Fruit fly (Drosophila melanogaster) whole organism, embryonic: Measurements from ENCODE around the gene CG13482.

Source experiments
- Ada2b ChIP-seq: fragments of 200-800 bp; sonication (Bioruptor generic); IDR thresholded peaks from 2 replicates; pipeline ENCODE4 v1.3.6; 2022; ENCODE audit warnings: missing biosample characterization, missing genetic modification characterization
- Atf6 ChIP-seq: fragments of 200-800 bp; sonication (Bioruptor generic); IDR thresholded peaks from 2 replicates; pipeline ENCODE4 v1.3.6; 2022; ENCODE audit warnings: missing biosample characterization, missing genetic modification characterization
- Bgb ChIP-seq: fragments of 200-800 bp; sonication (Bioruptor generic); IDR thresholded peaks from 2 replicates; pipeline ENCODE4 v1.3.6; 2022; ENCODE audit warnings: missing biosample characterization, missing genetic modification characterization; ENCODE audit not compliant: partially characterized antibody
- C15 ChIP-seq: fragments of 200-800 bp; sonication (Bioruptor generic); IDR thresholded peaks from 3 replicates; pipeline ENCODE4 v1.3.6; 2022; ENCODE audit warnings: missing biosample characterization, missing genetic modification characterization
- CG10979 ChIP-seq: fragments of 200-800 bp; sonication (Bioruptor generic); optimal IDR thresholded peaks from 2 replicates; lab custom pipeline; 2018; ENCODE audit warnings: missing biosample characterization, mild to moderate bottlenecking, missing genetic modification characterization, moderate library complexity
- CG13775 ChIP-seq: fragments of 200-800 bp; sonication (Bioruptor generic); optimal IDR thresholded peaks from 3 replicates; lab custom pipeline; 2017; ENCODE audit warnings: missing biosample characterization, mild to moderate bottlenecking, missing genetic modification characterization
- CG13894 ChIP-seq: fragments of 200-800 bp; sonication (Bioruptor generic); optimal IDR thresholded peaks from 3 replicates; lab custom pipeline; 2018; ENCODE audit warnings: missing biosample characterization, mild to moderate bottlenecking, missing genetic modification characterization, moderate library complexity
- CG16815 ChIP-seq: fragments of 200-800 bp; sonication (Bioruptor generic); optimal IDR thresholded peaks from 3 replicates; lab custom pipeline; 2017; ENCODE audit warnings: missing biosample characterization, mild to moderate bottlenecking, missing genetic modification characterization
- CG17568 ChIP-seq: fragments of 200-800 bp; sonication (Bioruptor generic); optimal IDR thresholded peaks from 2 replicates; lab custom pipeline; 2018; ENCODE audit warnings: missing biosample characterization, mild to moderate bottlenecking, missing genetic modification characterization, moderate library complexity
- CG18764 ChIP-seq: fragments of 200-800 bp; sonication (Bioruptor generic); optimal IDR thresholded peaks from 3 replicates; lab custom pipeline; 2016; ENCODE audit warnings: missing biosample characterization, missing genetic modification characterization
- CG2678 ChIP-seq: fragments of 200-800 bp; sonication (Bioruptor generic); optimal IDR thresholded peaks from 3 replicates; lab custom pipeline; 2019; ENCODE audit warnings: missing biosample characterization, mild to moderate bottlenecking, missing genetic modification characterization, moderate library complexity
- CG3163 ChIP-seq: fragments of 200-800 bp; sonication (Bioruptor generic); optimal IDR thresholded peaks from 3 replicates; lab custom pipeline; 2016; ENCODE audit warnings: missing biosample characterization, missing genetic modification characterization
- CG6272 ChIP-seq: fragments of 200-800 bp; sonication (Bioruptor generic); IDR thresholded peaks from 2 replicates; pipeline ENCODE4 v1.3.6; 2022; ENCODE audit warnings: missing biosample characterization, missing genetic modification characterization
- CG8281 ChIP-seq: fragments of 200-800 bp; sonication (Bioruptor generic); optimal IDR thresholded peaks from 2 replicates; lab custom pipeline; 2018; ENCODE audit warnings: missing biosample characterization, mild to moderate bottlenecking, missing genetic modification characterization, moderate library complexity
- CG8924 ChIP-seq: fragments of 200-800 bp; optimal IDR thresholded peaks from 3 replicates; lab custom pipeline; 2019; ENCODE audit warnings: missing biosample characterization, mild to moderate bottlenecking, missing genetic modification characterization, moderate library complexity
- CkIIα-i1 ChIP-seq: fragments of 200-800 bp; sonication (Bioruptor generic); IDR thresholded peaks from 2 replicates; pipeline ENCODE4 v1.3.6; 2022; ENCODE audit warnings: missing biosample characterization, missing genetic modification characterization
- D19A ChIP-seq: fragments of 200-800 bp; optimal IDR thresholded peaks from 3 replicates; lab custom pipeline; 2019; ENCODE audit warnings: missing biosample characterization, mild to moderate bottlenecking, missing genetic modification characterization, moderate library complexity
- Dbx ChIP-seq: fragments of 200-800 bp; sonication (Bioruptor generic); IDR thresholded peaks from 3 replicates; pipeline ENCODE4 v1.3.6; 2022; ENCODE audit warnings: missing biosample characterization, missing genetic modification characterization
- Dll ChIP-seq: fragments of 200-800 bp; sonication (Bioruptor generic); IDR thresholded peaks from 4 replicates; pipeline ENCODE4 v1.3.6; 2022; ENCODE audit warnings: missing biosample characterization, missing genetic modification characterization; ENCODE audit not compliant: partially characterized antibody
- Doc3 ChIP-seq: fragments of 200-800 bp; sonication (Bioruptor generic); IDR thresholded peaks from 3 replicates; pipeline ENCODE4 v1.3.6; 2022; ENCODE audit warnings: missing biosample characterization, missing genetic modification characterization; ENCODE audit not compliant: partially characterized antibody
- ERR ChIP-seq: fragments of 200-800 bp; sonication (Bioruptor generic); optimal IDR thresholded peaks from 2 replicates; lab custom pipeline; 2016; ENCODE audit warnings: missing biosample characterization, missing genetic modification characterization
- GATAe ChIP-seq: fragments of 200-800 bp; sonication (Bioruptor generic); conservative IDR thresholded peaks from 2 replicates; pipeline ENCODE4 v1.3.6; 2022; ENCODE audit warnings: missing biosample characterization, missing genetic modification characterization
- Gug ChIP-seq: fragments of 200-800 bp; sonication (Bioruptor generic); IDR thresholded peaks from 4 replicates; pipeline ENCODE4 v1.3.6; 2022; ENCODE audit warnings: missing biosample characterization, missing genetic modification characterization
- Hand ChIP-seq: fragments of 200-800 bp; sonication (Bioruptor generic); optimal IDR thresholded peaks from 2 replicates; lab custom pipeline; 2017; ENCODE audit warnings: mild to moderate bottlenecking, missing biosample characterization, missing genetic modification reagents, missing genetic modification characterization
- MESR4 ChIP-seq: fragments of 200-800 bp; sonication (Bioruptor generic); optimal IDR thresholded peaks from 2 replicates; lab custom pipeline; 2018; ENCODE audit warnings: missing biosample characterization, mild to moderate bottlenecking, missing genetic modification characterization, moderate library complexity
- Oaz ChIP-seq: fragments of 200-800 bp; sonication (Bioruptor generic); IDR thresholded peaks from 2 replicates; pipeline ENCODE4 v1.3.6; 2022; ENCODE audit warnings: missing biosample characterization, missing genetic modification characterization
- Opbp ChIP-seq: fragments of 200-800 bp; sonication (Bioruptor generic); IDR thresholded peaks from 3 replicates; pipeline ENCODE4 v1.3.6; 2022; ENCODE audit warnings: missing biosample characterization, missing genetic modification characterization; ENCODE audit not compliant: partially characterized antibody
- Spps ChIP-seq: fragments of 200-800 bp; sonication (Bioruptor generic); optimal IDR thresholded peaks from 2 replicates; lab custom pipeline; 2018; ENCODE audit warnings: missing biosample characterization, mild to moderate bottlenecking, missing genetic modification characterization
- Usf ChIP-seq: fragments of 200-800 bp; sonication (Bioruptor generic); optimal IDR thresholded peaks from 2 replicates; lab custom pipeline; 2017; ENCODE audit warnings: missing genotype, missing biosample characterization, missing genetic modification characterization
- Xrp1 ChIP-seq: fragments of 200-800 bp; sonication (Bioruptor generic); IDR thresholded peaks from 2 replicates; pipeline ENCODE4 v1.3.6; 2022; ENCODE audit warnings: missing biosample characterization, missing genetic modification characterization
- bowl ChIP-seq: fragments of 200-800 bp; sonication (Bioruptor generic); IDR thresholded peaks from 2 replicates; pipeline ENCODE4 v1.3.6; 2022; ENCODE audit warnings: missing biosample characterization, missing genetic modification characterization
- btn ChIP-seq: fragments of 200-800 bp; sonication (Bioruptor generic); optimal IDR thresholded peaks from 2 replicates; lab custom pipeline; 2016; ENCODE audit warnings: missing biosample characterization, missing genetic modification characterization
- chn ChIP-seq: fragments of 200-800 bp; sonication (Bioruptor generic); optimal IDR thresholded peaks from 2 replicates; lab custom pipeline; 2016; ENCODE audit warnings: missing biosample characterization, missing genetic modification characterization
- da ChIP-seq: fragments of 200-800 bp; sonication (Bioruptor generic); optimal IDR thresholded peaks from 2 replicates; lab custom pipeline; 2016; ENCODE audit warnings: missing biosample characterization, missing genetic modification characterization
- dimm ChIP-seq: fragments of 200-800 bp; sonication (Bioruptor generic); IDR thresholded peaks from 2 replicates; pipeline ENCODE4 v1.3.6; 2022; ENCODE audit warnings: missing biosample characterization, missing genetic modification characterization
- dysf ChIP-seq: fragments of 200-800 bp; sonication (Bioruptor generic); IDR thresholded peaks from 3 replicates; pipeline ENCODE4 v1.3.6; 2022; ENCODE audit warnings: missing biosample characterization, missing genetic modification characterization
- gro ChIP-seq: fragments of 200-800 bp; sonication (Bioruptor generic); optimal IDR thresholded peaks from 2 replicates; lab custom pipeline; 2016; ENCODE audit warnings: missing biosample characterization, missing genetic modification characterization
- gt ChIP-seq: fragments of 200-800 bp; sonication (Bioruptor generic); IDR thresholded peaks from 2 replicates; pipeline ENCODE4 v1.3.6; 2022; ENCODE audit warnings: missing biosample characterization, missing genetic modification characterization
- hb ChIP-seq: fragments of 200-800 bp; sonication (Bioruptor generic); IDR thresholded peaks from 3 replicates; pipeline ENCODE4 v1.3.6; 2022; ENCODE audit warnings: missing biosample characterization, missing genetic modification characterization; ENCODE audit not compliant: partially characterized antibody
- hkb ChIP-seq, 2 experiments: fragments of 200-800 bp in 1 of 2; fragments of >200 bp in 1 of 2; sonication (Bioruptor generic) in 1 of 2; IDR thresholded peaks in 1 of 2; optimal IDR thresholded peaks in 1 of 2; 2 replicates each; pipeline versions ENCODE4 v1.3.6 to Lab custom; 2017 to 2022; ENCODE audit warnings: missing biosample characterization in 1 of 2, missing genetic modification characterization in 1 of 2
- inv ChIP-seq: fragments of 200-800 bp; sonication (Bioruptor generic); IDR thresholded peaks from 2 replicates; pipeline ENCODE4 v1.3.6; 2022; ENCODE audit warnings: missing biosample characterization, missing genetic modification characterization; ENCODE audit not compliant: partially characterized antibody
- mam ChIP-seq: fragments of 200-800 bp; sonication (Bioruptor generic); optimal IDR thresholded peaks from 3 replicates; lab custom pipeline; 2016; ENCODE audit warnings: missing biosample characterization, missing genetic modification characterization
- nom ChIP-seq: fragments of 200-800 bp; sonication (Bioruptor generic); optimal IDR thresholded peaks from 2 replicates; lab custom pipeline; 2017; ENCODE audit warnings: missing biosample characterization, missing genetic modification characterization, mild to moderate bottlenecking, moderate library complexity, missing genetic modification reagents
- otp ChIP-seq: fragments of 200-800 bp; sonication (Bioruptor generic); IDR thresholded peaks from 3 replicates; pipeline ENCODE4, ENCODE4 v1.3.6; 2022; ENCODE audit warnings: missing biosample characterization, missing genetic modification characterization
- sens-2 ChIP-seq: fragments of 200-800 bp; sonication (Bioruptor generic); IDR thresholded peaks from 2 replicates; pipeline ENCODE4 v1.3.6; 2022; ENCODE audit warnings: missing biosample characterization, missing genetic modification characterization
- ssp ChIP-seq: fragments of 200-800 bp; sonication (Bioruptor generic); IDR thresholded peaks from 2 replicates; pipeline ENCODE4 v1.3.6; 2022; ENCODE audit warnings: missing biosample characterization, missing genetic modification characterization
- stwl ChIP-seq: fragments of 200-800 bp; sonication (Bioruptor generic); optimal IDR thresholded peaks from 3 replicates; lab custom pipeline; 2018; ENCODE audit warnings: missing biosample characterization, mild to moderate bottlenecking, missing genetic modification characterization, moderate library complexity
- sug ChIP-seq: fragments of 200-800 bp; optimal IDR thresholded peaks from 2 replicates; lab custom pipeline; 2019; ENCODE audit warnings: missing biosample characterization, mild to moderate bottlenecking, missing genetic modification characterization, moderate library complexity
- tio ChIP-seq: fragments of 200-800 bp; sonication (Bioruptor generic); optimal IDR thresholded peaks from 2 replicates; lab custom pipeline; 2017; ENCODE audit warnings: missing biosample characterization, missing genetic modification characterization, inconsistent platforms
- ttk ChIP-seq: fragments of 200-800 bp; sonication (Bioruptor generic); IDR thresholded peaks from 2 replicates; pipeline ENCODE4 v2.1.2; 2022; ENCODE audit warnings: missing biosample characterization, missing genetic modification characterization

The CG13482 gene

DNA sequence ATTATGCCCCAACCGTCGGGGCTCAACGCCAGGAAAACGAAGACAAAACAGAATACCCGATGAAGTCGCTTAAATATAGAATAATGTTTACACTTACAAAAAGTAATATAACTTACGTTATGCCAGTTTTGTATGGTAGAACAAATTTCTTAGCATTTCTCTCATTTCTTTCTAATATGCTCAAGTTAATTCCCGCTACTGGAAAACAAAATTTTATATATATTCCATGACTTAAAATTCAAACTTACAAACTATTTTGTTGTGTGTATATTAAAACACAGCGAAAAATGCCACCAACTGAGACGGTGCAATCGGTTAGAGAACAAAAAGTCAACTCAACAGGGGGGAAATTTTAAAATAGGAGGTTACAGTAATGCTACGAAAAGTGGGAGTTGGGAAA lies 31.7 kb upstream of the CG13482 start (continued):
- TF ChIP-seq dysf (GFP tag; lab: Robert Waterston, UW) (peak; percentile 70), sug (tag; lab: Kevin White, UChicago) (peak; percentile 11), GATAe (GFP tag; lab: Robert Waterston, UW) (no peak), Dbx (GFP tag; lab: Robert Waterston, UW) (peak; percentile 49; the same call in 1 of the 3 replicates), gt (no peak), CG8924 (tag; lab: Kevin White, UChicago) (peak; percentile 76), inv (GFP tag; lab: Robert Waterston, UW) (no peak), Gug (0 out of 4 replicates have a peak, but pooled peaks have one; percentile 9), CkIIα-i1 (no peak), ttk (peak; percentile 61; the same call in 1 of the 2 replicates), stwl (tag; lab: Kevin White, UChicago) (peak; percentile 13), CG3163 (GFP tag; lab: Kevin White, UChicago) (no peak), hkb (optimal IDR thresholded peaks at IDR 0.05; lab: Kevin White, UChicago) (no peak), hkb (GFP tag; IDR thresholded peaks at IDR 0.05; lab: Robert Waterston, UW) (peak; percentile 76), CG6272 (GFP tag; lab: Robert Waterston, UW) (peak; percentile 22; the same call in 1 of the 2 replicates), Oaz (GFP tag; lab: Robert Waterston, UW) (0 out of 2 replicates have a peak, but pooled peaks have one; percentile 19), CG10979 (tag; lab: Kevin White, UChicago) (peak; percentile 91), D19A (tag; lab: Kevin White, UChicago) (peak; percentile 83), Hand (GFP tag; lab: Kevin White, UChicago) (no peak), btn (GFP tag; lab: Kevin White, UChicago) (no peak), CG17568 (peak; percentile 41), Spps (tag; lab: Kevin White, UChicago) (peak; percentile 75), ERR (GFP tag; lab: Kevin White, UChicago) (no peak), bowl (no peak), gro (no peak), MESR4 (GFP tag; lab: Kevin White, UChicago) (no peak), CG18764 (GFP tag; lab: Kevin White, UChicago) (peak; percentile 29), nom (GFP tag; lab: Kevin White, UChicago) (peak; percentile 37), da (GFP tag; lab: Kevin White, UChicago) (no peak), Dll (GFP tag; lab: Robert Waterston, UW) (no peak), sens-2 (GFP tag; lab: Robert Waterston, UW) (0 out of 2 replicates have a peak, but pooled peaks have one; percentile 21), Xrp1 (peak; percentile 90), CG2678 (tag; lab: Kevin White, UChicago) (peak; percentile 84), chn (GFP tag; lab: Kevin White, UChicago) (peak; percentile 27), CG13775 (GFP tag; lab: Kevin White, UChicago) (peak; percentile 42), Usf (GFP tag; lab: Kevin White, UChicago) (no peak), CG13894 (tag; lab: Kevin White, UChicago) (no peak), tio (GFP tag; lab: Kevin White, UChicago) (peak; percentile 65), ssp (GFP tag; lab: Robert Waterston, UW) (peak; percentile 61), Doc3 (GFP tag; lab: Robert Waterston, UW) (no peak), CG8281 (tag; lab: Kevin White, UChicago) (peak; percentile 31), Opbp (GFP tag; lab: Robert Waterston, UW) (no peak), Atf6 (GFP tag; lab: Robert Waterston, UW) (peak; percentile 59; the same call in 1 of the 2 replicates), hb (GFP tag; lab: Robert Waterston, UW) (no peak), dimm (0 out of 2 replicates have a peak, but pooled peaks have one; percentile 20), C15 (no peak), otp (GFP tag; lab: Robert Waterston, UW) (peak; percentile 73; the same call in 1 of the 3 replicates), Ada2b (GFP tag; lab: Robert Waterston, UW) (0 out of 2 replicates have a peak, but pooled peaks have one; percentile 8), CG16815 (GFP tag; lab: Kevin White, UChicago) (peak; percentile 27), mam (GFP tag; lab: Kevin White, UChicago) (peak; percentile 22), Bgb (GFP tag; lab: Robert Waterston, UW) (no peak)
